Worm (Caenorhabditis elegans): Measurements from ENCODE around the gene alg-3.
A peak's percentile ranks its signal among the peaks of the same experiment; 100 is the strongest.

alg-3 gene

DNA sequence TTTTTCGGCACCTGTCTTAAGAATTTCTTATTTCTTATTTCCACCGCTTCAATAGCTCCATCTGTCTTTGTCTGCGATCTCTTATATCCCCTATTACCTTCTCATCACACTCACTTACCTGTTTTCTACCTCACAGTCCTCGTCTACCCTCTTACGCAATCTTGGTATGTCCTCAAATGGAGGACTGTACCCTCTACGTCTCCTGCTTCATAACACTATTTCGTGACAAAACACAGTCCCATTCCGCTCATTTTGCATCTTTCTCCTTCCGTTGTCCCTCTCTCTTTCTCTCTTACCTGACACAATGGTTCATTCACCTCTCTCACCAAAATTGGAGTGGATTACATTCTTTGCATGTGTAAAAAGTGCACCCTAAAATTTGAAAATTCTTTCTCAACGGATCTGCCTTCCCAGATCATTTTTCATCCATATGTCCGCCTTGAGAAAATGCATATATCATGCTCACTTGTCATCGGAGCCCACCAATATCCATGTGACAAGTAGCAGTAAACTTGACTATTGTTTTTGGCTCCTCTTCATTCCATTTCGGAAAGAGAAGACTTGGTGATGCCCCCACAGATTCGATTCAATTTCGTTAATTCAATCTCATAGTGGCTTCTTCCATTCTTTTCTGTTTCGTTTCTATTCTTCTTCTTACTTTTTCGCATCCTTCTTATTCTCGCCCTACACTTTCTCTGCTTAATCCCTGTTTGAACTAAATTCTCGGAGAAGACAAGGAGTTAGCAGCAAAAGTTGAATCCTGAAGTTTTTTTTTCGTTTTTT is 13.2 kb downstream of the alg-3 start:
- TF ChIP-seq aly-1 (tag; optimal IDR thresholded peaks at IDR 0.05) (peak; percentile 52), hmg-4 (GFP tag; optimal IDR thresholded peaks at IDR 0.05) (peak; percentile 13), scrt-1 (GFP tag; IDR thresholded peaks at IDR 0.05) (no peak), B0310.2 (tag; optimal IDR thresholded peaks at IDR 0.05) (peak; percentile 82), ets-7 (tag; optimal IDR thresholded peaks at IDR 0.05) (peak; percentile 31), ama-1 (optimal IDR thresholded peaks at IDR 0.05) (no peak)

DNA sequence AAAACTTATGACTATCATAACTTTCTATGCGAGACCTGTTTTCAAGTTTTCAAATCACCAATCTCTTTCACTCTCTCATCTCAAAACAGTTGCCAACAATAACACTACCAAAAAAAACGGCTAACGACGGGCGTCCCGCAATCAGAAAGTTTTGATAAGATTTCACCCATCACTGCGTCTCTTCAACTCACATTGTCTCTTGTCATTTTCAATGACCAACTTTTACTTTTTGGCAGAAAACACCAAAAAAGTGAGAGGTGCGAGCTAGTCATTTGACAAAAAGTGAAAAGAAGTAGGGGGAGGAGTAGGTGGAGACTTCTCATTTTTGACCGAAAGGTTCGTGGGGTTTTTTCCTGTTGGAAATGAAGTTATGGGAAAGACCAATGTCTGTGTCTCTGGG is 14.6 kb downstream of the alg-3 start:
- no peak for TF ChIP-seq scrt-1 (GFP tag; IDR thresholded peaks at IDR 0.05)
- no peak for TF ChIP-seq ama-1 (optimal IDR thresholded peaks at IDR 0.05)
- TF ChIP-seq hnd-1 (tag; optimal IDR thresholded peaks at IDR 0.05) = no peak
- TF ChIP-seq sea-1 (GFP tag; conservative IDR thresholded peaks at IDR 0.05) = no peak
- no peak for TF ChIP-seq ceh-36 (tag; optimal IDR thresholded peaks at IDR 0.05)
- no peak for TF ChIP-seq pes-1 (GFP tag; IDR thresholded peaks at IDR 0.05)
- no peak for TF ChIP-seq tbx-11 (GFP tag; IDR thresholded peaks at IDR 0.05)
- no peak for TF ChIP-seq tra-4 (tag; optimal IDR thresholded peaks at IDR 0.05)
- TF ChIP-seq hmg-4 (GFP tag; optimal IDR thresholded peaks at IDR 0.05) = no peak
- TF ChIP-seq B0310.2 (tag; optimal IDR thresholded peaks at IDR 0.05) = no peak
- no peak for TF ChIP-seq hmbx-1 (tag; optimal IDR thresholded peaks at IDR 0.05)

DNA sequence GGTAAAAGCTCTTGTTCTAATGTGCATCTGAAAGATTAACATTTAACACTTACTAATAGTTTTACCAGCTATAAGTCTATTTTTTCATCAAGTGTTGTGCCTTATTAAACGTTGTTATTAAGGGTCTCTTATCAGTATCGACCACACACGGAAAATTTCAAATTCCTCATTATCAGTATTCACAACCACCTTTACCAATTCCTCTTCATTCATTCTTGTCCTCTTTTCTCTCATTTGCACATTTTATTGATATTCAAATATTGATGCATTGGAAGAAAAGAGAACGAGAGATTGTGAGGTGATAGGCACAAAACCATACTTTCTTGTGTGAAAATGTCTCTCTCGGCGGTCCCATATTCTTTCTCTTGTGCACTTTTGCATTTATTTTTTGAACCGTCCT is 17.8 kb downstream of the alg-3 start:
- TF ChIP-seq aly-1 (tag; optimal IDR thresholded peaks at IDR 0.05) (no peak), pes-1 (GFP tag; IDR thresholded peaks at IDR 0.05) (no peak), B0310.2 (tag; optimal IDR thresholded peaks at IDR 0.05) (no peak), F13C5.2 (tag; optimal IDR thresholded peaks at IDR 0.05) (no peak), sea-1 (GFP tag; conservative IDR thresholded peaks at IDR 0.05) (no peak), hmg-4 (GFP tag; optimal IDR thresholded peaks at IDR 0.05) (no peak), tbx-11 (GFP tag; IDR thresholded peaks at IDR 0.05) (no peak), tbx-37 (GFP tag; conservative IDR thresholded peaks at IDR 0.05) (no peak), scrt-1 (GFP tag; IDR thresholded peaks at IDR 0.05) (no peak), hmbx-1 (tag; optimal IDR thresholded peaks at IDR 0.05) (no peak), ceh-13 (GFP tag; optimal IDR thresholded peaks at IDR 0.05) (no peak), ets-7 (tag; optimal IDR thresholded peaks at IDR 0.05) (no peak)

DNA sequence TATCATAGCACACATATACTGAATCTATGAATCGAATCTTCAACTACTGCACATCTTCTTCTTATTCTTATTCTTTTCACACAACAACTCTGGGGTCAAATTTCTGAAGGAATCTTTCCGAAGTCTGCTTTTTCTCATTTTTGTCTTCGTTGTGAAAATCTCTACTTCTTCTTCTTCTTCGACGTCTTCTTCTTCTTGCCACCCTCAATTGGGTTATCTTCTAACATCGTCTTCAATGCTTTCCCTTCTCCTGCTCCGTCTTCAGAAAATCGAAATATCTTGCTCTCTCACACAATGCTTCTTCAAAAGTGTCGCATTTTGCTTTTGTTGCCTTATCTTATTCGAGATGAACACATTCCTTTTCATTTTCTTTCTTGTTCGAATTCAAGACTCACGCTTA is 19.2 kb downstream of the alg-3 start:
- no peak for TF ChIP-seq hnd-1 (tag; optimal IDR thresholded peaks at IDR 0.05)
- TF ChIP-seq hmbx-1 (tag; optimal IDR thresholded peaks at IDR 0.05) = no peak
- no peak for TF ChIP-seq ceh-13 (GFP tag; optimal IDR thresholded peaks at IDR 0.05)
- no peak for TF ChIP-seq ets-7 (tag; optimal IDR thresholded peaks at IDR 0.05)
- no peak for TF ChIP-seq ama-1 (optimal IDR thresholded peaks at IDR 0.05)
- TF ChIP-seq pes-1 (GFP tag; IDR thresholded peaks at IDR 0.05) = no peak
- no peak for TF ChIP-seq scrt-1 (GFP tag; IDR thresholded peaks at IDR 0.05)
- no peak for TF ChIP-seq F13C5.2 (tag; optimal IDR thresholded peaks at IDR 0.05)
- TF ChIP-seq hmg-4 (GFP tag; optimal IDR thresholded peaks at IDR 0.05) = no peak
- TF ChIP-seq tbx-37 (GFP tag; conservative IDR thresholded peaks at IDR 0.05) = no peak
- TF ChIP-seq B0310.2 (tag; optimal IDR thresholded peaks at IDR 0.05) = no peak
- TF ChIP-seq tbx-11 (GFP tag; IDR thresholded peaks at IDR 0.05) = no peak
- TF ChIP-seq aly-1 (tag; optimal IDR thresholded peaks at IDR 0.05) = no peak
- no peak for TF ChIP-seq sea-1 (GFP tag; conservative IDR thresholded peaks at IDR 0.05)
- no peak for TF ChIP-seq tra-4 (tag; optimal IDR thresholded peaks at IDR 0.05)
- no peak for TF ChIP-seq ceh-36 (tag; optimal IDR thresholded peaks at IDR 0.05)
- no peak for TF ChIP-seq flt-1 (GFP tag; IDR thresholded peaks at IDR 0.05)

DNA sequence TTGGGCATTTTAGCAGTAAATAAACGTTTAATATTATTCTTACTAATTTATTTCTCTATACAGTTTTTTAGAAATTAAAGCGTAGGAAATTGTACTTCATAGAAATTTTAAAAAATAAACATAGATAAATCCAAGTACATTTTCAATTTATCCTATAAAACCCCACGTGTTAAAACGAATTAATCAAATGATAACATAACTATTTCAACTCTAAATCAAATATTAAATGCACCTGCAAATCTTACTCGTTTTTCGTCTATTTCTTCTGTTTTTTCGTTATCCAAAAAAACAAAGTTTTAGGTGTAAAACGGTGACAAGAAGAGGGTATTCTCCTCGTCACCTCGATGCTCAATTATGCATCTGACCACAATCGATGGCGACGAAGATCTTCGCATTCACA is 31.0 kb downstream of the alg-3 start, which contains the start of gene K01A6.6:
K01A6.6 (plus strand) TSS at position 301 of the 400 bp plus-strand sequence.
- no peak for TF ChIP-seq ama-1 (optimal IDR thresholded peaks at IDR 0.05)
- TF ChIP-seq hmg-4 (GFP tag; optimal IDR thresholded peaks at IDR 0.05) = no peak
- no peak for TF ChIP-seq sea-1 (GFP tag; conservative IDR thresholded peaks at IDR 0.05)
- no peak for TF ChIP-seq flt-1 (GFP tag; IDR thresholded peaks at IDR 0.05)
- TF ChIP-seq aly-1 (tag; optimal IDR thresholded peaks at IDR 0.05) = no peak
- no peak for TF ChIP-seq tra-4 (tag; optimal IDR thresholded peaks at IDR 0.05)
- TF ChIP-seq hmbx-1 (tag; optimal IDR thresholded peaks at IDR 0.05) = no peak
- TF ChIP-seq scrt-1 (GFP tag; IDR thresholded peaks at IDR 0.05) = no peak
- TF ChIP-seq tbx-11 (GFP tag; IDR thresholded peaks at IDR 0.05) = no peak
- no peak for TF ChIP-seq ets-7 (tag; optimal IDR thresholded peaks at IDR 0.05)
- TF ChIP-seq ceh-13 (GFP tag; optimal IDR thresholded peaks at IDR 0.05) = no peak
- no peak for TF ChIP-seq B0310.2 (tag; optimal IDR thresholded peaks at IDR 0.05)
- TF ChIP-seq ceh-36 (tag; optimal IDR thresholded peaks at IDR 0.05) = no peak
- TF ChIP-seq F13C5.2 (tag; optimal IDR thresholded peaks at IDR 0.05) = no peak
- no peak for TF ChIP-seq pes-1 (GFP tag; IDR thresholded peaks at IDR 0.05)
- no peak for TF ChIP-seq tbx-37 (GFP tag; conservative IDR thresholded peaks at IDR 0.05)

DNA sequence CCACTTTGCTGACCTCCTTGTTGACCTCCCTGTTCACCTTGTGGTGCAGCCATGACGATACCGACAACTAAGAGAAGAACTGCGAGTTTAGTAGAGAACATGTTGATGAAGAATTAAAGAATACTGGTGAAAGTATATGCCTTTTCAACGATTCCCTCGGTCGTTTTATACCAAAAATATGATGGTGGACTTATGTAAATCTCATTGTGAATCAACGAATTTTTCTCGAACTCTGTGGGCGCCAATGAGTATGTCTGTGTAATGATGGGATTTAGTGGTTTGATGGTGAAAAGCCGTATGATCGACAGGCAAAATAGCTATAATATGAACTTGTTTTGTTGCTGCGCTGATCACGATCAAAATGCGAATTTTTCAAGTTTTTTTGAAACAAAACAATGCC is 33.2 kb downstream of the alg-3 start, which contains the start of gene K01A6.8:
K01A6.8 (minus strand) TSS at position 101 of the 400 bp plus-strand sequence.
- TF ChIP-seq hnd-1 (tag; optimal IDR thresholded peaks at IDR 0.05) = no peak
- TF ChIP-seq tbx-11 (GFP tag; IDR thresholded peaks at IDR 0.05) = no peak
- TF ChIP-seq tra-4 (tag; optimal IDR thresholded peaks at IDR 0.05) = no peak
- no peak for TF ChIP-seq scrt-1 (GFP tag; IDR thresholded peaks at IDR 0.05)
- no peak for TF ChIP-seq F13C5.2 (tag; optimal IDR thresholded peaks at IDR 0.05)
- no peak for TF ChIP-seq ama-1 (optimal IDR thresholded peaks at IDR 0.05)
- no peak for TF ChIP-seq sea-1 (GFP tag; conservative IDR thresholded peaks at IDR 0.05)
- no peak for TF ChIP-seq ets-7 (tag; optimal IDR thresholded peaks at IDR 0.05)
- TF ChIP-seq B0310.2 (tag; optimal IDR thresholded peaks at IDR 0.05) = no peak
- TF ChIP-seq ceh-13 (GFP tag; optimal IDR thresholded peaks at IDR 0.05) = no peak
- TF ChIP-seq hmbx-1 (tag; optimal IDR thresholded peaks at IDR 0.05) = no peak
- TF ChIP-seq hmg-4 (GFP tag; optimal IDR thresholded peaks at IDR 0.05) = no peak
- TF ChIP-seq ceh-36 (tag; optimal IDR thresholded peaks at IDR 0.05) = no peak

DNA sequence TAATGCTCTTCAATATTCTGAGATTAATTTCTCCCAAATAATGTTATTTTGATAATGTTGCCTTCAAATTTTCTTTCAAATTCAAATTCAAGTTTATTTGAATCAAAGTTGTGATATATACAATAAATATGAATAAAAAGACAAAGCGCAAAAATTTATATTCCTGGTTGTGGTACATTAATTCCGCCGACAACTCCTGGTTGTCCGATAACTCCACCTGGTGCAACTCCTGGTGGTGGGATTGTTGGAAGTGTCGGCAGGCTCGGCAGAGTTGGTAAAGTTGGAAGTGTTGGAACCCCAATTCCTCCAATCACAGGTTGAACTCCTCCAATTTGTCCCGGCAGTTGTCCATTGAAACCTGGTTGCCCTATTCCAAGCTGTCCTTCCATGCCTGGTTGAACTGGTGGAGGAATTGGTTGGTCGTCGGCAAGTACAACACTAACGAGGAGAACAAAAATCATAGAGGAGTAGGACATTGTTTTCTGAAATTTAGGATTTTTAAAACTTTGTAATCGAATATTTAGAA is 34.1 kb downstream of the alg-3 start, which contains the start of gene K01A6.7:
K01A6.7 (minus strand) TSS at position 476 of the 526 bp plus-strand sequence.
- TF ChIP-seq tbx-37 (GFP tag; conservative IDR thresholded peaks at IDR 0.05) (no peak), F13C5.2 (tag; optimal IDR thresholded peaks at IDR 0.05) (no peak), ceh-13 (GFP tag; optimal IDR thresholded peaks at IDR 0.05) (no peak), aly-1 (tag; optimal IDR thresholded peaks at IDR 0.05) (no peak), scrt-1 (GFP tag; IDR thresholded peaks at IDR 0.05) (no peak)
